ENCODE assay signal across 2 fruit fly cellular contexts in the genomic region with DNA sequence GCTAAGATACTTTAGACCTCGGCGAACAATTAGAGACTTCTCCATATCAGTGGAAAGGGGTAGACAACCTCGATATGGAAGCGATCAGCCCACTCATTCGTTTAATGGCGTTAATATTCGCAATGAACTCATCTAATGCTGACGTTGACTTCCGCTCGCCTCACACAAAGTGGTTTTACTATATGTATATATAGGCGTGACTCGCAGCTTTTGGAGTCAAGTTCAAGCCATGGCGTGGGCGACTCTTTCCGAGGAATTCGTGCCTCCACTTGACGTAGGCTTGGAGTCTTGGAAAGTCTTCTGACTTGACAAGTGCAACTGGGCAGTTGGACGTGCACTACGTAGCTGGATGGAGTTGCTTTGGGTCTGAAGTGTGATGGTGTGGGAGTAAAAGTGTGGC.
TF ChIP-seq lines count a peak whose summit lies in the region.

No protein-coding gene starts in this region.

- TF ChIP-seq CTCF in whole organism, embryonic (GFP tag; optimal IDR thresholded peaks at IDR 0.05; lab: Kevin White, UChicago), result no peak

TF ChIP-seq in whole organism, embryonic, 481 proteins besides CTCF, POLR2A, EP300 and RAD21:
- TF ChIP-seq sr (GFP tag; IDR thresholded peaks at IDR 0.05; lab: Robert Waterston, UW), result peak; percentile 76
- no peak for TF ChIP-seq B-H1 (GFP tag; IDR thresholded peaks at IDR 0.05; lab: Robert Waterston, UW)
- no peak for TF ChIP-seq D19A (tag; optimal IDR thresholded peaks at IDR 0.05; lab: Kevin White, UChicago)
- TF ChIP-seq CG2116 (GFP tag; optimal IDR thresholded peaks at IDR 0.05; lab: Kevin White, UChicago), result no peak
- TF ChIP-seq sug (tag; optimal IDR thresholded peaks at IDR 0.05; lab: Kevin White, UChicago), result no peak
- peak; percentile 11 for TF ChIP-seq Med (GFP tag; lab: Kevin White, UChicago)
- TF ChIP-seq C15 (GFP tag; IDR thresholded peaks at IDR 0.05; lab: Robert Waterston, UW), result no peak
- TF ChIP-seq Dfd (GFP tag; optimal IDR thresholded peaks at IDR 0.05; lab: Kevin White, UChicago), result no peak
- TF ChIP-seq HHEX (GFP tag; optimal IDR thresholded peaks at IDR 0.05; lab: Kevin White, UChicago), result no peak
- peak; percentile 2 for TF ChIP-seq cwo (GFP tag; optimal IDR thresholded peaks at IDR 0.05; lab: Kevin White, UChicago)
- no peak for TF ChIP-seq lilli (GFP tag; optimal IDR thresholded peaks at IDR 0.05; lab: Kevin White, UChicago)
- no peak for TF ChIP-seq trh (GFP tag; optimal IDR thresholded peaks at IDR 0.05; lab: Kevin White, UChicago)
- TF ChIP-seq CG42726 (GFP tag; IDR thresholded peaks at IDR 0.05; lab: Robert Waterston, UW; ENCODE audit: partially characterized antibody), result no peak
- TF ChIP-seq CG3847 (GFP tag; IDR thresholded peaks at IDR 0.05; lab: Robert Waterston, UW), result no peak

TF ChIP-seq in whole organism, prepupa, 60 proteins besides CTCF, POLR2A, EP300 and RAD21:
- TF ChIP-seq svp (GFP tag; lab: Kevin White, UChicago) (peak; percentile 59), CG11294 (GFP tag; IDR thresholded peaks at IDR 0.05; lab: Robert Waterston, UW) (no peak), eg (GFP tag; IDR thresholded peaks at IDR 0.05; lab: Robert Waterston, UW) (no peak), Hr39 (GFP tag; optimal IDR thresholded peaks at IDR 0.05; lab: Kevin White, UChicago) (no peak)
